Fruit fly (Drosophila melanogaster) whole organism: ENCODE results near the gene Sems.

Source experiments
- CG8478 ChIP-seq: fragments of >200 bp; optimal IDR thresholded peaks from 2 replicates; lab custom pipeline; 2018; ENCODE audit warnings: inconsistent platforms
- Dll ChIP-seq: fragments of >200 bp; optimal IDR thresholded peaks from 2 replicates; lab custom pipeline; 2017
- EcR ChIP-seq, 2 experiments: fragments of >200 bp; optimal IDR thresholded peaks; 2 replicates each; lab custom pipeline; 2017; ENCODE audit warnings: missing biosample characterization in 2 of 2, missing genetic modification characterization in 2 of 2, missing genetic modification reagents in 2 of 2
- pan ChIP-seq: fragments of >200 bp; optimal IDR thresholded peaks from 2 replicates; lab custom pipeline; 2017
- psq ChIP-seq: fragments of >200 bp; optimal IDR thresholded peaks from 2 replicates; lab custom pipeline; 2017
- usp ChIP-seq: fragments of >200 bp; optimal IDR thresholded peaks from 2 replicates; lab custom pipeline; 2017; ENCODE audit warnings: missing biosample characterization, missing genetic modification characterization, mixed read lengths

Sems gene

DNA sequence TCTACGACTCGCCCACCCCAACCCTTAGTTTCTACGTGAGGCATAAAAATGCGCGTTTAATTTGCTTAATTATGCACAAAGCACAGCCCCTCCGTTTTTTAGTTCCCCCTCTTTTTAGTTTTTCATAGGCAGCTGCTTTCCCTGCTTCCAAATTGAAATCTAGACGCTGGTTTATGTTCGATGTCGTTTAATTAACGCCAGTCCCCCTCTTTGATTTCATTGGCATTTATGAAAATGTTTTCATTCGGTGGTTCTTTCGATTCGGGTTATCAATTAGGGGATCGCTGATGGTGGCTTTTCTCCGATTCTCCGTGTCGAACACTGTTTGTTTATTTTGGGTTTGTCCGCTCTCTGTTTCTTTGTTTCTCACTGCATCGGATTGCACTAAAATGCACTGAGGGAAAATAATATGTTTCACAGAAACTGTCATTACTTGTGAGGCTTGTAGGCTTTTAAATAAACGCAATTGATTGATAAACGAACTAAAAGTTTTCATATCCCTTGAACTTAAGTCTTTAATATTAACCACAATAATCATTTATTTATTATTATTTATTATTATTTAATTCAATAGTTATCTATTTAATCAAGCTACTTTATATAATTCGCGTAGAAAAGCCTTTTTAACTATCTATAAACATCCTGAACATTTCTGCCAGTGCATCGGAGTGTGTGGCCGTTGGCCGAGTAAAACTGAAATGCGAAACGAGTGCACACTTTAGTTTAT, 26.3 kb downstream of the Sems start:
- TF ChIP-seq pan (lab: Kevin White, UChicago) (no peak), EcR (GFP tag; optimal IDR thresholded peaks at IDR 0.05; lab: Kevin White, UChicago) (no peak), usp (GFP tag; lab: Kevin White, UChicago) (no peak), Dll (lab: Kevin White, UChicago) (no peak), CG8478 (no peak), psq (lab: Kevin White, UChicago) (no peak)

DNA sequence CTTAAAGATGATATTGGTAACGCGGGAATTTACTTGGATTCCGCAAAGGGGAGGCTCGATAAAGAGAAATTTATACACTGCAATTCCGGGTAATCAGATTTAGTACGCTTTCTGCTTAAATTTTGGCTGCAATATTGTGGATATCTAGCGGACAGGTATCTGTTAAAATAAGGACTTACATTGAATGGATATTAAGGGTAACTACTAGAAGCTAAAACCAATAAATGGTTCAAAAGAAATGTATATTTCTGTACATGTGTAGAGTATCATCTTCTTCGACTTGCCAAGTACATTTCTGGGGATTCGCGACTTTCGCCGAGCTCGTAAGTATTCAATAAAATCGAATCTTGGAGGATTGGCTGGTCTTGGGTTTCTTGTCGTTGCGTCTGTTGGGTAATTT, 27.1 kb downstream of the Sems start:
- TF ChIP-seq EcR (GFP tag; optimal IDR thresholded peaks at IDR 0.05; lab: Kevin White, UChicago) = no peak
- no peak for TF ChIP-seq Dll (lab: Kevin White, UChicago)

DNA sequence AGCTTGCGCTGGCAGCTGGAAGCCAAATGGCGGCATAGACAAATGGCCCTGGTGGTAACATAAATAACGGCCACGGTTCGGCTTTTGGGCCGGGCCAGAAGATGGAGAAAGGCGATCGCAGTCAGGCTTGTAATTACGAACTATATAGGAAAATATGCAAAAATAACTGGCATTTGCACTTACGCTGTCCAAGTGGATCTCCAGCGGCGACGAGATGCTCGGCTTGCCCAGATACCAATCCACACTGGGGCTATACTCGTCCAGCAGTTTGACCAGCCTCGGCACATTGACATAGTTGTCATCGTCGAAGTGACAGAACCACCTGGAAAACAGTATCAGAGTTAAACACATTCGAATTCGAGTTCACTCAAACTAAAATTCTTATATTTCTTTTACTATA, 29.0 kb downstream of the Sems start, which contains the start of gene CG10589:
Gene CG10589 (plus strand): TSS at position 301 of the 400 bp plus-strand sequence.
- TF ChIP-seq usp (GFP tag; lab: Kevin White, UChicago) (no peak), EcR (GFP tag; optimal IDR thresholded peaks at IDR 0.05; lab: Kevin White, UChicago) (no peak), psq (lab: Kevin White, UChicago) (no peak), pan (lab: Kevin White, UChicago) (no peak), CG8478 (no peak), Dll (lab: Kevin White, UChicago) (no peak)

DNA sequence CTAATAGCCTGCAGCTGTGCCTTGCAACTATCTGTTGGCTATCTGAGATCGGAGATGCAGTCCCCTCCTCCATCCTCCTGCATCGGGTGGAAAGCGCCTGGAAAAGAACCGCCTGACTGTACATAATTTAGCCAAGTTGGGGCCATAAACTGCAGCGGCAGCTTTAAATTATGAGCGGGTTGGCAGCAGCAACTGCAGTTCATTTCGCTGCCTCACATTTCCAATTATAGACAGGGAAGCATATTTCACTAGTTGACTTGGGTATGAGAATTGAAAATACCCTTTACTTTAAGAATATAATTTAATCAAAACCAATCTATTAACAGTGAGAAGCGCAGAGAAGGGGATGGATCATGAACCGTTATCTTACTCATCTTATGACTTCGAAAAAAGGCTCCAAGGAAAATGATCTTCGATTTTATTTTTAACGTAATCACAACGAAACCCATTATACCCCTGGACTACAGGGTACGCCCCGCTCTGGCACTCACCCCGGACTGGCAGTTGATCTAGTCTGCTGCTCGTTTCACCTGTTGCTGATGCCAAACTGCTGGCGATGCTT, 33.4 kb downstream of the Sems start:
- TF ChIP-seq pan (lab: Kevin White, UChicago) (no peak), usp (GFP tag; lab: Kevin White, UChicago) (no peak), Dll (lab: Kevin White, UChicago) (no peak), psq (lab: Kevin White, UChicago) (no peak), EcR (GFP tag; optimal IDR thresholded peaks at IDR 0.05; lab: Kevin White, UChicago) (no peak), CG8478 (no peak)

DNA sequence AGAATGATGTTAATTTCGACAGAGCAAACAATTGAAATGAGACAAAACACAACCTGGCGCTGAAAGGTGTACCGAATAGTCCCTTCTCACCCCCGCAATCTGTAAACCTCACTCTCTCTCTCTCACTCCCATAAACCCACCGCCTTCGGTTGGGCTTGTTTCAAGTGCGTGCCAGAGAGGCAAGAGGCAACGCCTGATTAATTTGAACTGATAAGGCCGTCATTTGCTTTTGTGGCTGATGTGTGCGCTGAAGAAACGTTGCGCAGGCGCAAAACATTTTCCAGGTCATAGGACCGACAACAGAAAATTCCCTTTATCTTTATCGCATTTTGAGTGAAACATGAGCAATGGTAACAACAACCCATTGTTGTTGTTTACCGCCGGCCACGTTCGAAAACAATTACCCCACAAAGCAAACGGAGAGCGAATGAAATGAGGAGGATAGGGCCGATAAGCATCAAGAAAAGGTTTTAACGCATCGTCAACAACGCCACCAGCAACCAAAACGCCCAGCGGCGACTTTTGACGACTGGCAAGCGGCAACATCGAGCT, 34.2 kb downstream of the Sems start:
- TF ChIP-seq EcR (GFP tag; optimal IDR thresholded peaks at IDR 0.05; lab: Kevin White, UChicago) (no peak), CG8478 (no peak), Dll (lab: Kevin White, UChicago) (no peak), usp (GFP tag; lab: Kevin White, UChicago) (no peak), pan (lab: Kevin White, UChicago) (no peak), psq (lab: Kevin White, UChicago) (no peak)

DNA sequence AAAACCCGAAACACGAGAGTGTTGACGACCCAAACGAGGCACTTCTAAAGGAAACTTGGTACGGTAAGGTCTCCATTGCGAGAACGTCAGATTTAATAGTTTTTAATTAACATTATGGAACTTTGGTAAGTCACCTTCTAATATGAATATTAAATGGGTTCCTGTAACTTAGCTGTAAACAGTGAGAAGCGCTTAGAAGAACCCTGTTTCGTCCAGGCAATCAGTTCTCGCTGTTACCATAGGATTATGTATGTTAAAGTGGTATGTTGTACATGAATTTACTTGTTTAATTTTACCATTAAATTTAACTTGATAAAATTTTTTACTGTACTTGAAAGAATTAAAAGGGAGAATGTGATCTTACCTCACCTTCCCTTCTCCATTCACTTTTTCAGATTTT, 34.7 kb downstream of the Sems start:
- no peak for TF ChIP-seq pan (lab: Kevin White, UChicago)
- TF ChIP-seq CG8478 = no peak

DNA sequence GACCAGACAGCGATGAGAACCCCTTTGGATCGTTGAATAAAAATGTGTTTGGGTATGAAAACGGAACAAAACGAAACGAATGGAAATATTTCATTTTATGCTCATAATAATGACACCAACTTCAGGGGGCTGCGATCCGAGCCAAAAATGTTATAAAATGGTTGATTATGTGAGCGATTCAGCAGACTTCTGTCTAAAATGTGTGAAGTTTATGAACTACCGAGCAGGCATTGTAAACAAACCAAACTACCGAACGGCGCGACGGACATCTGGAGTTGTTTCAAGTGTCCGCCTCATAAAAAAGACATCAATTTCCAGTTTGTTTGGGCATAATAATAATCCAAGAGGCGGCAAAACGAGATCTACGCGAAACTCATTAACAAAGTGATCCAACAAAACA, 36.1 kb downstream of the Sems start:
- TF ChIP-seq usp (GFP tag; lab: Kevin White, UChicago) = no peak
- TF ChIP-seq Dll (lab: Kevin White, UChicago) = no peak
- TF ChIP-seq CG8478 = no peak

DNA sequence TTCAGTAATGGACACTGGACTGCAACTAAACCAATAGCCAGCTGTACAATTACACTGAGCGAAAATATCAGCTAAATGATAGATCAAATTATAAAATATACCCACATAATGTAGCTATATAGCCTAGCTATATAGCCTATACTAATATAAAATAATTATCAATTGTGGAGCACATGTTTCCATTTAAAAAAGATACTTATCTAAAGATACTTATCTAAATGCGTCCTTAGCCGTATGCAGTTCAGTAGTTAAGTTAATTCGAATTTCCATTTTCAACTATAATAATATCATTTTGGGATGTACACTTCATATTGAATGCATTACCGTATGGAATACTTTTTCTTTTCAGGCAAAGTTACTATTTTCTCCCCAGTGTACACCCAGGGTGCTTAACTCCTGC, 37.6 kb downstream of the Sems start:
- no peak for TF ChIP-seq EcR (GFP tag; optimal IDR thresholded peaks at IDR 0.05; lab: Kevin White, UChicago)
- TF ChIP-seq psq (lab: Kevin White, UChicago) = no peak
- no peak for TF ChIP-seq pan (lab: Kevin White, UChicago)
- no peak for TF ChIP-seq Dll (lab: Kevin White, UChicago)
- TF ChIP-seq CG8478 = no peak
- TF ChIP-seq usp (GFP tag; lab: Kevin White, UChicago) = no peak

DNA sequence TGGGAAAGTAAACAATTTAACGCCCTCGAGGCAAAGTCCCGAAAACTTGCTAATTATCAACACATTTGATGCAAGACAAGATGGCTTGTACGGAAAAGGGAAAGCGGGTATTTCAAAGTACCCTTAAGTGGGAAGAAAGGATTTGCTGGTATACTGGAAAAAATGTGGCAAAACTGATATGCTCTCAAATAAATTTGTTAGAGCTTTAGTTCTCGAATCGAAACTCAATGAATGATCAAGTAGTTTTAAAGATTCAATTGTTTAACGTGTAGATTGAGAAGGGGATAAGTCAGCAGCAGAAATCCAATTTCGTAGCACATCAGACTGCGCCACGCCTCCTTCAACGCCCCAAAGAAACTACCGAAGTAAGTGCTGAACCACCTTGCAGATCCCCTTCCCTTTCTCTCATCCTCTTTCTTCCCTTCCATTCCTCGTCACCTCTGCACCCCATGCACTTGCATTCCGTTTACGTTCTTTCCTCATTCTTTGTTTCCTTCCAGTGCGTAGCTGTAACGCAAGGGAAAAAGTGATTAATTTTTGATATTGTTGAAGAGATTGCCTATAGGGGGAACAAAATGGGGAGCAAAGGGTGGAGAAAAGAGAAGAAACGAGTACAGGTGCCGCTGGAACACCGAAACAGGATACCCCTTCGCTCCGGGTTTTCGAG, 39.4 kb downstream of the Sems start:
- TF ChIP-seq CG8478 = no peak
- no peak for TF ChIP-seq usp (GFP tag; lab: Kevin White, UChicago)
- TF ChIP-seq EcR (GFP tag; optimal IDR thresholded peaks at IDR 0.05; lab: Kevin White, UChicago) = no peak
- no peak for TF ChIP-seq psq (lab: Kevin White, UChicago)

DNA sequence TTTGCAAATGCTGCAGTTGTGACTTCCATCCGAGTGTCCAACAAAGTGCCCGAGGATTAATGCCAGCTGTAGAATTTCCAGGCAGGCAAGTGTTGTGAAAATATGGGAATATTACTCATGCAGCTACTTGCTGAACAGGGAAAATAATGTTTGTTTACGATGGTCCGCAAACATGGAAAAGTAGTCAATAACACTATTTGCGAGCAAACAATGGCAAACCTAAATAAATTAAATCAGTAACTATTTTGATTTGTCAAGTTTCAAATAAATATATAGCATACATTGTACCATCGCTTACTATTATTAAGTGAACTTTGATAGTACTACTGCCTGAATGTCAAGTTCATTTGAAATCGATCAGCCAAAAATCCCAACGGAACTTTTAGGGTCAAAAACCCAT, 41.4 kb downstream of the Sems start:
- TF ChIP-seq psq (lab: Kevin White, UChicago) = no peak
- no peak for TF ChIP-seq Dll (lab: Kevin White, UChicago)
- no peak for TF ChIP-seq EcR (GFP tag; optimal IDR thresholded peaks at IDR 0.05; lab: Kevin White, UChicago)
- TF ChIP-seq usp (GFP tag; lab: Kevin White, UChicago) = no peak
- TF ChIP-seq pan (lab: Kevin White, UChicago) = no peak
- no peak for TF ChIP-seq CG8478

DNA sequence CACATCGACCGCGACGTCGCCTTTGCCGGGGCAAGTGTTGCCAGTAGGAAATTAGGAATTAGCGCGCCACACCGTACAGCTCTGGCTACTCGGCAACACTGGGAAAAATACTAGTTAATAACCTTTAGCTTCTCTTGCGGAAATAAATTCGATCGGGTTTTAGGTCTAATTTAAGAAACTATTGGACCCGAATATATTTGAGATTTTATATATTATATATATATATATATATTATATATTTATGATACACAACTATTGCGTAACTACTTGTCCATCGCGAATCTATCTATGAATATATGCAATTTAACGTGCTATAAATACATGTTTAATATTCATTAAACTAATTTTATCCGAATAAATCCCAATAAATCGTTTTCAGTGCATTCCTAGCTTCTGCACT, 42.2 kb downstream of the Sems start:
- no peak for TF ChIP-seq psq (lab: Kevin White, UChicago)
- TF ChIP-seq usp (GFP tag; lab: Kevin White, UChicago) = no peak
- no peak for TF ChIP-seq pan (lab: Kevin White, UChicago)
- TF ChIP-seq EcR (GFP tag; optimal IDR thresholded peaks at IDR 0.05; lab: Kevin White, UChicago) = no peak
- TF ChIP-seq CG8478 = no peak
- no peak for TF ChIP-seq Dll (lab: Kevin White, UChicago)

DNA sequence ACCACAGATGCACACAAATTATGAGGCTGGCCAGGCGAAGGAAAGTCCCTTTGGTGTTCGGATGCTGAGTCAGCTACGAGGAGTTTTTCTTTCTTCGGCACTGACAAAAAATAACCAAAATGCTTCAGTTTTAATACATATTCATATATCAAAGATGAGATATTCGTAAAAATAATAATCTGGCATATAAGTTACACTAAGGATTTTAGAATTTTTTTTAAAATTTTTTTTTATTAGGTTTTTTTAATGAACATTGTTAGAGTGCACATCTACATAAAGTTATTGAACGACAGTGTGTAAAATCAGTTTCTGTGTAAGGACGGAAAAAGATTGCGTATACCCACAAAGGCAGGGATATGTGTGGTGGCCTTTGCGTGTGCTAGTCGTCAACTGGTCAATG, 49.6 kb downstream of the Sems start:
- TF ChIP-seq Dll (lab: Kevin White, UChicago) (no peak), CG8478 (no peak), usp (GFP tag; lab: Kevin White, UChicago) (no peak), psq (lab: Kevin White, UChicago) (no peak), pan (lab: Kevin White, UChicago) (no peak), EcR (GFP tag; optimal IDR thresholded peaks at IDR 0.05; lab: Kevin White, UChicago) (no peak)
